Worm (Caenorhabditis elegans) whole organism, L1 larva: ENCODE results near the gene tab-1.

ENCODE experiments used
- C04F5.9 ChIP-seq: sonication (generic microtip); optimal IDR thresholded peaks from 2 replicates; lab custom pipeline; 2016; ENCODE audit warnings: missing genetic modification characterization, missing compliant biosample characterization
- C34B4.2 ChIP-seq: sonication (generic microtip); optimal IDR thresholded peaks from 2 replicates; lab custom pipeline; 2017; ENCODE audit warnings: mild to moderate bottlenecking, missing genetic modification characterization, missing compliant biosample characterization
- ama-1 ChIP-seq: fragments of 150-350 bp; optimal IDR thresholded peaks from 2 replicates; lab custom pipeline; 2014
- blmp-1 ChIP-seq: fragments of 150-350 bp; optimal IDR thresholded peaks from 2 replicates; lab custom pipeline; 2014; ENCODE audit warnings: missing biosample characterization, missing genetic modification characterization
- ceh-8 ChIP-seq: fragments of 200-800 bp; sonication (Bioruptor generic); optimal IDR thresholded peaks from 2 replicates; lab custom pipeline; 2018; ENCODE audit warnings: mild to moderate bottlenecking, missing genetic modification characterization, moderate library complexity, missing compliant biosample characterization
- ceh-82 ChIP-seq, 3 experiments: fragments of 150-350 bp in 1 of 3; sonication (generic microtip) in 2 of 3; optimal IDR thresholded peaks; 2 replicates each; lab custom pipeline; 2014 to 2017; ENCODE audit warnings: missing biosample characterization in 3 of 3, missing genetic modification characterization in 3 of 3
- ceh-88 ChIP-seq: fragments of 200-800 bp; sonication (Bioruptor generic); IDR thresholded peaks from 2 replicates; pipeline ENCODE4 v1.3.6; 2022; ENCODE audit warnings: missing genetic modification characterization, missing compliant biosample characterization
- ceh-90 ChIP-seq: sonication (generic microtip); optimal IDR thresholded peaks from 2 replicates; lab custom pipeline; 2016; ENCODE audit warnings: missing genetic modification characterization, missing compliant biosample characterization
- dsc-1 ChIP-seq: sonication (generic microtip); optimal IDR thresholded peaks from 2 replicates; lab custom pipeline; 2016; ENCODE audit warnings: mild to moderate bottlenecking, missing genetic modification characterization, missing compliant biosample characterization
- efl-1 ChIP-seq, 4 experiments: fragments of 150-350 bp; optimal IDR thresholded peaks in 3 of 4; peaks in 1 of 4; 1 replicate in 1 of 4; 2 replicates in 3 of 4; lab custom pipeline; 2014; ENCODE audit warnings: missing biosample characterization in 2 of 4, missing genetic modification characterization in 2 of 4, missing genetic modification reagents in 2 of 4
- egl-13 ChIP-seq: sonication (generic microtip); optimal IDR thresholded peaks from 2 replicates; lab custom pipeline; 2016; ENCODE audit warnings: missing genotype, missing genetic modification reagents, missing genetic modification characterization, missing compliant biosample characterization
- egl-27 ChIP-seq, 2 experiments: fragments of 150-350 bp in 1 of 2; sonication (generic microtip); optimal IDR thresholded peaks; 3 replicates each; lab custom pipeline; 2017 to 2018; ENCODE audit warnings: missing biosample characterization in 2 of 2, missing genetic modification characterization in 2 of 2, missing genetic modification reagents in 2 of 2
- elt-2 ChIP-seq: sonication (generic microtip); optimal IDR thresholded peaks from 2 replicates; lab custom pipeline; 2016; ENCODE audit warnings: missing genetic modification characterization, mild to moderate bottlenecking, inconsistent platforms, missing compliant biosample characterization, missing genetic modification reagents
- elt-3 ChIP-seq, 6 experiments: fragments of 150-350 bp in 1 of 6; sonication (generic microtip); optimal IDR thresholded peaks; 2 replicates each; lab custom pipeline; 2017 to 2018; ENCODE audit warnings: missing biosample characterization in 6 of 6, missing genetic modification characterization in 6 of 6, inconsistent platforms in 1 of 6
- fkh-10 ChIP-seq: sonication (generic microtip); optimal IDR thresholded peaks from 2 replicates; lab custom pipeline; 2017; ENCODE audit warnings: missing biosample characterization, missing genetic modification reagents, missing genetic modification characterization
- fkh-8 ChIP-seq: sonication (generic microtip); optimal IDR thresholded peaks from 2 replicates; lab custom pipeline; 2016; ENCODE audit warnings: mild to moderate bottlenecking, missing genetic modification characterization, missing compliant biosample characterization
- grh-1 ChIP-seq: fragments of 200-800 bp; sonication (Bioruptor generic); IDR thresholded peaks from 2 replicates; pipeline ENCODE4 v1.3.6; 2022; ENCODE audit warnings: missing genetic modification reagents, missing genetic modification characterization, missing compliant biosample characterization
- irx-1 ChIP-seq: sonication (generic microtip); optimal IDR thresholded peaks from 2 replicates; lab custom pipeline; 2016; ENCODE audit warnings: missing genetic modification characterization, missing compliant biosample characterization
- jun-1 ChIP-seq: fragments of 150-350 bp; optimal IDR thresholded peaks from 2 replicates; lab custom pipeline; 2014; ENCODE audit warnings: missing biosample characterization, missing genetic modification reagents, missing genetic modification characterization
- lin-14 ChIP-seq: fragments of 200-800 bp; sonication (Bioruptor generic); optimal IDR thresholded peaks from 2 replicates; lab custom pipeline; 2018; ENCODE audit warnings: mild to moderate bottlenecking, missing genetic modification characterization, moderate library complexity, missing compliant biosample characterization
- lin-35 ChIP-seq, 2 experiments: fragments of 150-350 bp; optimal IDR thresholded peaks; 2 replicates each; lab custom pipeline; 2014; ENCODE audit warnings: missing biosample characterization in 2 of 2, missing genetic modification characterization in 2 of 2, missing genetic modification reagents in 2 of 2
- lin-39 ChIP-seq: fragments of 150-350 bp; optimal IDR thresholded peaks from 2 replicates; lab custom pipeline; 2014; ENCODE audit warnings: missing biosample characterization, missing genetic modification reagents, missing genetic modification characterization
- lir-3 ChIP-seq: sonication (generic microtip); optimal IDR thresholded peaks from 2 replicates; lab custom pipeline; 2016; ENCODE audit warnings: mild to moderate bottlenecking, missing genetic modification characterization, moderate library complexity, missing compliant biosample characterization; ENCODE audit not compliant: poor library complexity
- lsy-2 ChIP-seq, 2 experiments: fragments of 150-350 bp; optimal IDR thresholded peaks; 2 replicates each; lab custom pipeline; 2014; ENCODE audit warnings: missing biosample characterization in 2 of 2, missing genetic modification characterization in 2 of 2
- mab-9 ChIP-seq: fragments of 200-800 bp; sonication (Bioruptor generic); IDR thresholded peaks from 2 replicates; pipeline ENCODE4 v1.3.6; 2022; ENCODE audit warnings: missing genetic modification reagents, missing genetic modification characterization, missing compliant biosample characterization
- mep-1 ChIP-seq: fragments of 150-350 bp; optimal IDR thresholded peaks from 2 replicates; lab custom pipeline; 2014; ENCODE audit warnings: missing biosample characterization, missing genetic modification characterization
- nhr-12 ChIP-seq: sonication (generic microtip); optimal IDR thresholded peaks from 2 replicates; lab custom pipeline; 2017; ENCODE audit warnings: missing biosample characterization, missing genetic modification characterization
- nhr-19 ChIP-seq: fragments of 200-800 bp; sonication (Bioruptor generic); conservative IDR thresholded peaks from 2 replicates; pipeline ENCODE4 v1.3.6; 2022; ENCODE audit warnings: missing genetic modification characterization, missing compliant biosample characterization
- nhr-20 ChIP-seq: sonication (generic microtip); optimal IDR thresholded peaks from 2 replicates; lab custom pipeline; 2016; ENCODE audit warnings: mild to moderate bottlenecking, missing genetic modification characterization, missing compliant biosample characterization
- nhr-28 ChIP-seq: fragments of 150-350 bp; optimal IDR thresholded peaks from 2 replicates; lab custom pipeline; 2014; ENCODE audit warnings: missing biosample characterization, missing genetic modification characterization
- nhr-47 ChIP-seq: sonication (generic microtip); optimal IDR thresholded peaks from 2 replicates; lab custom pipeline; 2016; ENCODE audit warnings: mild to moderate bottlenecking, missing genetic modification characterization, moderate library complexity, missing compliant biosample characterization
- nhr-71 ChIP-seq: sonication (generic microtip); optimal IDR thresholded peaks from 2 replicates; lab custom pipeline; 2016; ENCODE audit warnings: mild to moderate bottlenecking, missing genetic modification characterization, moderate library complexity, missing compliant biosample characterization
- nhr-84 ChIP-seq: sonication (generic microtip); optimal IDR thresholded peaks from 2 replicates; lab custom pipeline; 2017; ENCODE audit warnings: missing biosample characterization, missing genetic modification characterization
- nhr-85 ChIP-seq: sonication (generic microtip); peaks from one replicate; lab custom pipeline; 2016; ENCODE audit warnings: missing genetic modification characterization, inconsistent platforms, missing compliant biosample characterization
- nhr-90 ChIP-seq: sonication (generic microtip); optimal IDR thresholded peaks from 2 replicates; lab custom pipeline; 2016; ENCODE audit warnings: mild to moderate bottlenecking, missing genetic modification characterization, missing compliant biosample characterization; ENCODE audit not compliant: poor library complexity
- pag-3 ChIP-seq: sonication (generic microtip); optimal IDR thresholded peaks from 2 replicates; lab custom pipeline; 2017; ENCODE audit warnings: missing genetic modification characterization, mild to moderate bottlenecking, missing compliant biosample characterization, antibody characterized with exemption, borderline replicate concordance; ENCODE audit not compliant: insufficient read depth
- pax-3 ChIP-seq: fragments of 200-800 bp; sonication (Bioruptor generic); optimal IDR thresholded peaks from 2 replicates; lab custom pipeline; 2018; ENCODE audit warnings: mild to moderate bottlenecking, missing genetic modification characterization, moderate library complexity, missing compliant biosample characterization
- rnt-1 ChIP-seq: sonication (generic microtip); optimal IDR thresholded peaks from 2 replicates; lab custom pipeline; 2016; ENCODE audit warnings: mild to moderate bottlenecking, missing genetic modification characterization, moderate library complexity, missing compliant biosample characterization
- skn-1 ChIP-seq: fragments of 150-350 bp; optimal IDR thresholded peaks from 2 replicates; lab custom pipeline; 2014; ENCODE audit warnings: missing biosample characterization, missing genetic modification characterization
- snu-23 ChIP-seq: sonication (generic microtip); optimal IDR thresholded peaks from 2 replicates; lab custom pipeline; 2016; ENCODE audit warnings: missing genetic modification characterization, missing compliant biosample characterization
- sptf-1 ChIP-seq: fragments of 150-350 bp; optimal IDR thresholded peaks from 2 replicates; lab custom pipeline; 2014; ENCODE audit warnings: missing biosample characterization, missing genetic modification characterization
- sup-37 ChIP-seq: fragments of 200-800 bp; sonication (Bioruptor generic); optimal IDR thresholded peaks from 2 replicates; lab custom pipeline; 2018; ENCODE audit warnings: mild to moderate bottlenecking, missing genetic modification characterization, missing compliant biosample characterization
- tbx-2 ChIP-seq: sonication (generic microtip); optimal IDR thresholded peaks from 2 replicates; lab custom pipeline; 2016; ENCODE audit warnings: missing genetic modification characterization, missing compliant biosample characterization
- tlp-1 ChIP-seq: fragments of 150-350 bp; optimal IDR thresholded peaks from 2 replicates; lab custom pipeline; 2014; ENCODE audit warnings: missing biosample characterization, missing genetic modification characterization
- unc-30 ChIP-seq: sonication (generic microtip); optimal IDR thresholded peaks from 2 replicates; lab custom pipeline; 2017; ENCODE audit warnings: missing biosample characterization, missing genetic modification characterization
- unc-86 ChIP-seq: sonication (generic microtip); optimal IDR thresholded peaks from 2 replicates; lab custom pipeline; 2016; ENCODE audit warnings: missing genetic modification characterization, missing compliant biosample characterization
- vab-15 ChIP-seq: sonication (generic microtip); optimal IDR thresholded peaks from 2 replicates; lab custom pipeline; 2017; ENCODE audit warnings: missing genotype, mild to moderate bottlenecking, missing genetic modification characterization, missing compliant biosample characterization
- xbp-1 ChIP-seq: sonication (generic microtip); optimal IDR thresholded peaks from 2 replicates; lab custom pipeline; 2016; ENCODE audit warnings: missing genetic modification characterization, missing compliant biosample characterization
- zip-4 ChIP-seq: fragments of 200-800 bp; sonication (Bioruptor generic); optimal IDR thresholded peaks from 2 replicates; lab custom pipeline; 2018; ENCODE audit warnings: mild to moderate bottlenecking, missing genetic modification characterization, moderate library complexity, missing compliant biosample characterization

tab-1 gene

DNA sequence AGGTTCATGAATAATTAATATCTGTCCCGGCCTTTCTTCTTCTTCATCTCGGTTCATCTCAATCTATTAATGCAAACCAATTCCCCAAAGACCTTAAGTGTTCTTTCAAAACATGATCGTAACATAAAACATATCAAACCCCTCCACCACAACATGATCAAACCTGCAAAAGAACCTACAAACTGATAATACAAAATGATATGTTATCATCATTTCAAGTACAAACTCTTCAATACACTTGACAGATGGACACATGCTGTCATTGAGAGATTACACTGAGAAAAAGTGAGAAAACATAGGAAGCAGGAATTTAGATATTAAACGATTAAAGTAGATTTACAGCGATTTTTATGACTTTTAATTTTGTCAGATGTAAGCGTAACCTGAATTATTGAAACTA lies 21.4 kb downstream of the tab-1 start:
- no peak for TF ChIP-seq ceh-82 (tag; optimal IDR thresholded peaks at IDR 0.05; lab: Kevin White, UChicago)
- TF ChIP-seq lin-35 (GFP tag; optimal IDR thresholded peaks at IDR 0.05; lab: Kevin White, UChicago), result peak in 1 of 2 experiments; percentile 13
- no peak for TF ChIP-seq lir-3 (tag; lab: Kevin White, UChicago)
- peak in 4 of 6 experiments; percentile 10 to 48 (median 32) for TF ChIP-seq elt-3 (tag; optimal IDR thresholded peaks at IDR 0.05; lab: Kevin White, UChicago)
- TF ChIP-seq C34B4.2 (tag; lab: Kevin White, UChicago), result no peak
- peak; percentile 43 for TF ChIP-seq lin-14 (GFP tag; lab: Kevin White, UChicago)
- TF ChIP-seq nhr-85, result peak; percentile 43
- TF ChIP-seq lin-39, result no peak
- peak; percentile 5 for TF ChIP-seq nhr-20 (tag; lab: Kevin White, UChicago)
- TF ChIP-seq nhr-71 (tag; lab: Kevin White, UChicago), result peak; percentile 20
- TF ChIP-seq egl-27 (tag; optimal IDR thresholded peaks at IDR 0.05; lab: Kevin White, UChicago), result no peak
- TF ChIP-seq jun-1 (tag; lab: Kevin White, UChicago), result peak; percentile 4
- TF ChIP-seq mep-1 (tag; lab: Kevin White, UChicago), result peak; percentile 11
- TF ChIP-seq ceh-8 (GFP tag; lab: Kevin White, UChicago), result no peak
- TF ChIP-seq blmp-1 (tag; lab: Kevin White, UChicago), result peak; percentile 2
- no peak for TF ChIP-seq nhr-84 (tag; lab: Kevin White, UChicago)
- no peak for TF ChIP-seq nhr-47 (tag; lab: Kevin White, UChicago)
- TF ChIP-seq elt-2 (tag; lab: Kevin White, UChicago), result peak; percentile 59
- TF ChIP-seq ceh-90 (tag; lab: Kevin White, UChicago), result no peak
- TF ChIP-seq fkh-10, result no peak
- no peak for TF ChIP-seq mab-9
- TF ChIP-seq grh-1 (GFP tag; lab: Robert Waterston, UW), result no peak
- TF ChIP-seq rnt-1 (tag; lab: Kevin White, UChicago), result no peak
- no peak for TF ChIP-seq zip-4 (GFP tag; lab: Kevin White, UChicago)
- TF ChIP-seq irx-1 (tag; lab: Kevin White, UChicago), result no peak
- TF ChIP-seq dsc-1 (tag; lab: Kevin White, UChicago), result peak; percentile 8

DNA sequence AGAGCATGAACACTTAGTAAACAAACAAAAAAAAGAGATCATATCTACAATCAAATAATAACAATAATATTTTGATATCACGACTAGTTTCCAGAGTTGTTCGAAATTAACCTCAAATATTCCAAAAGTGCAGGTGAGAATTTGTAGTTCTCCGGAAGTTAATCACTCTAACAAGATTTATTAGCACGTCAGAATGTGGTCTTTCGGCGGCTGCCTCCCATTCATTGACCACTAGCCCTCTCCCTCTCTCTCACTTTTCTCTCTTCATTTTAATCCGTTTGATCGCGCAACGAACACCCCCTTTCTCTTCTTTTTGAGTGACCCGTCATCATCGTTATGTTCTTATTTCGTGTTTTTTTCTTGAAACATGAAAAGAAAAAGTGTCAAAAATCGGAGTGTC lies 22.6 kb downstream of the tab-1 start:
- peak; percentile 77 for TF ChIP-seq lin-14 (GFP tag; lab: Kevin White, UChicago)
- no peak for TF ChIP-seq nhr-90
- TF ChIP-seq dsc-1 (tag; lab: Kevin White, UChicago), result peak; percentile 83
- no peak for TF ChIP-seq zip-4 (GFP tag; lab: Kevin White, UChicago)
- TF ChIP-seq C34B4.2 (tag; lab: Kevin White, UChicago), result no peak
- TF ChIP-seq snu-23 (GFP tag; lab: Kevin White, UChicago), result peak; percentile 14
- no peak for TF ChIP-seq sup-37
- TF ChIP-seq egl-27 (tag; optimal IDR thresholded peaks at IDR 0.05; lab: Kevin White, UChicago), result peak in 1 of 2 experiments; percentile 70
- no peak for TF ChIP-seq lin-39
- peak in 1 of 2 experiments; percentile 9 for TF ChIP-seq lsy-2 (tag; optimal IDR thresholded peaks at IDR 0.05; lab: Kevin White, UChicago)
- no peak for TF ChIP-seq skn-1 (tag; lab: Kevin White, UChicago)
- TF ChIP-seq rnt-1 (tag; lab: Kevin White, UChicago), result peak; percentile 43
- no peak for TF ChIP-seq egl-13
- peak; percentile 8 for TF ChIP-seq fkh-8 (tag; lab: Kevin White, UChicago)
- TF ChIP-seq fkh-10, result no peak
- no peak for TF ChIP-seq lin-35 (GFP tag; optimal IDR thresholded peaks at IDR 0.05; lab: Kevin White, UChicago)
- TF ChIP-seq sptf-1 (tag; lab: Kevin White, UChicago), result no peak
- no peak for TF ChIP-seq nhr-19 (GFP tag; lab: Robert Waterston, UW)
- peak; percentile 51 for TF ChIP-seq nhr-20 (tag; lab: Kevin White, UChicago)
- no peak for TF ChIP-seq nhr-28 (tag; lab: Kevin White, UChicago)
- TF ChIP-seq tbx-2 (tag; lab: Kevin White, UChicago), result no peak
- no peak for TF ChIP-seq xbp-1 (tag; lab: Kevin White, UChicago)
- no peak for TF ChIP-seq ama-1
- TF ChIP-seq unc-30 (tag; lab: Kevin White, UChicago), result no peak
- no peak for TF ChIP-seq pag-3 (tag; lab: Kevin White, UChicago)
- TF ChIP-seq unc-86 (tag; lab: Kevin White, UChicago), result no peak
- no peak for TF ChIP-seq nhr-12 (tag; lab: Kevin White, UChicago)
- TF ChIP-seq efl-1 (optimal IDR thresholded peaks at IDR 0.05; lab: Kevin White, UChicago), result no peak
- no peak for TF ChIP-seq efl-1 (GFP tag; optimal IDR thresholded peaks at IDR 0.05 in 1 of 2; lab: Kevin White, UChicago)
- no peak for TF ChIP-seq pax-3 (tag; lab: Kevin White, UChicago)
- no peak for TF ChIP-seq ceh-88 (GFP tag; lab: Robert Waterston, UW)
- TF ChIP-seq C04F5.9 (tag; lab: Kevin White, UChicago), result no peak
- no peak for TF ChIP-seq vab-15 (tag; lab: Kevin White, UChicago)
- peak; percentile 56 for TF ChIP-seq nhr-71 (tag; lab: Kevin White, UChicago)
- peak; percentile 88 for TF ChIP-seq blmp-1 (tag; lab: Kevin White, UChicago)
- no peak for TF ChIP-seq tlp-1 (tag; lab: Kevin White, UChicago)
